Worm (Caenorhabditis elegans): ENCODE measurements around the gene cup-5.

Gene cup-5

DNA sequence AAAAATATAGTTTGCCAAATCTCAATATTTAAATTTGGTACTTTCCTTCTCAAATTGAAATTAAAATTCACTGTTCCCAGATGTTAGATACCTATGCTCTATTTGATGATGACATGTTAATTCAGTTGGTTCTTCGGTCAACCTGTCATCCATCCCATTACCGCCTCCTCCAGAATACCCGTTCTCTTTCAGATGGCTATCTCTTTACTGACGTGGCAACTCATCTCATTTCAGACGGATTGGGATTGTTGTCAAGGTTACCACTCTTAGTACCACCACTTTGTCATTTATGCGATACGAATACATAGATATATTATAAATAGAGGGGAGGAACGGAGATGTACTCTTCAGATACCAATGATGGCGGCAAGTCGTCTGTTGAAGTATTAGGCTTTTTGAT lies 37.4 kb downstream of the cup-5 start:
- TF ChIP-seq unc-62 (GFP tag; optimal IDR thresholded peaks at IDR 0.05) (peak; percentile 29), elt-1 (tag; optimal IDR thresholded peaks at IDR 0.05; ENCODE audit: borderline replicate concordance, insufficient read depth) (peak; percentile 31), nhr-2 (tag; optimal IDR thresholded peaks at IDR 0.05) (peak; percentile 75), nhr-12 (tag; optimal IDR thresholded peaks at IDR 0.05) (no peak), mab-5 (tag; optimal IDR thresholded peaks at IDR 0.05) (no peak)

DNA sequence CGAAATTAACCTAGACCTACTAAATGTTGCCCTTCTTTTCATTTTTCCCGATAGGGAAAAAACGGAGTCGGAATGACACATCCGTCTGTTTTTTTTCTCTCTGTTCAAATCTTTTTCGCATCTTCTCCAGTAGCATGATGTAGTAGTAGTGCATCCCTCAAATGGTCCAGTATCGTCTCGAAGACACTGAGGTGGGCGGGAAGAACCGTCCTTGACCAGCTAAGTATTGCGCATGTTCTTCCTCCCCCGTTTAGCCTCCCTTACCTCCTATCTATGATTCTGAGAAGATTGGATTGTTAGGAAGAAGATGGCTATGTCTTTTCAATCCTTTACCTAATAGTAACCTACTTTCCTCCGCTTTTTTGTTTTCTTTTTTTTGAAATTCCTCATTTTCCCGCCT lies 38.9 kb downstream of the cup-5 start:
- TF ChIP-seq elt-1 (tag; optimal IDR thresholded peaks at IDR 0.05; ENCODE audit: borderline replicate concordance, insufficient read depth), result peak; percentile 32
- TF ChIP-seq flh-1 (GFP tag; optimal IDR thresholded peaks at IDR 0.05), result no peak
- TF ChIP-seq ham-2 (GFP tag; optimal IDR thresholded peaks at IDR 0.05), result peak; percentile 38
- TF ChIP-seq pha-4 (tag; optimal IDR thresholded peaks at IDR 0.05), result no peak
- no peak for TF ChIP-seq lsy-2 (tag; optimal IDR thresholded peaks at IDR 0.05)

DNA sequence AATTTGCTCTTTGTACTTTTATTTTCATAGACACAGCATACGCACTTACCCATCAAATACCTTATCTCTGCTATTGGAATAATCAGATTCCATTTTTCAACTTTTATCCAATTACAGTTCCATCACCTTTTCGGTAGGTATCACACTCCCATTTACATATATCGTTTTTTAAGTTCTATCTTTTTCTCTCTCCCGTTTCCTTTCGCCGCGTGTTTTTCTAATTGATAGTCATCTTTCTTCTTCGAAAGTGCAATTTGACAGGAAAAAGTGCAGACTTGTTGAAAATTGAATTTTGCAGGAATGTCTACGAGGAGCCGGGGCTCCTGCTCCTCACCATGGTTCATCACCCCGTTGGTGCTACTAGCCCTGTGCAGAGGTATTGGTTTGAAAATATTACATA lies 41.1 kb downstream of the cup-5 start, which contains the start of gene fbn-1:
Gene fbn-1 (plus strand): TSS at position 301 of the 400 bp plus-strand sequence.
- no peak for TF ChIP-seq lin-32 (GFP tag; optimal IDR thresholded peaks at IDR 0.05)
- TF ChIP-seq nhr-76 (tag; optimal IDR thresholded peaks at IDR 0.05), result no peak
- TF ChIP-seq M03D4.4 (tag; optimal IDR thresholded peaks at IDR 0.05), result no peak
- TF ChIP-seq elt-3 (tag; optimal IDR thresholded peaks at IDR 0.05), result no peak
- TF ChIP-seq mls-2 (tag; optimal IDR thresholded peaks at IDR 0.05), result no peak
- no peak for TF ChIP-seq tbx-8 (GFP tag; optimal IDR thresholded peaks at IDR 0.05)
- no peak for TF ChIP-seq ces-1 (GFP tag; optimal IDR thresholded peaks at IDR 0.05)
- TF ChIP-seq drap-1 (GFP tag; optimal IDR thresholded peaks at IDR 0.05), result no peak
- no peak for TF ChIP-seq sptf-1 (tag; optimal IDR thresholded peaks at IDR 0.05)
- no peak for TF ChIP-seq elt-1 (tag; optimal IDR thresholded peaks at IDR 0.05; ENCODE audit: borderline replicate concordance, insufficient read depth)
- no peak for TF ChIP-seq mep-1 (tag; optimal IDR thresholded peaks at IDR 0.05)
- TF ChIP-seq unc-62 (GFP tag; optimal IDR thresholded peaks at IDR 0.05), result no peak
- no peak for TF ChIP-seq ceh-39 (tag; optimal IDR thresholded peaks at IDR 0.05)
- no peak for TF ChIP-seq hlh-1 (tag; optimal IDR thresholded peaks at IDR 0.05)
- no peak for TF ChIP-seq bed-3 (GFP tag; optimal IDR thresholded peaks at IDR 0.05)
- TF ChIP-seq ceh-83 (GFP tag; optimal IDR thresholded peaks at IDR 0.05), result no peak
